Fruit fly (Drosophila melanogaster): ENCODE results near the gene CG2961.

DNA sequence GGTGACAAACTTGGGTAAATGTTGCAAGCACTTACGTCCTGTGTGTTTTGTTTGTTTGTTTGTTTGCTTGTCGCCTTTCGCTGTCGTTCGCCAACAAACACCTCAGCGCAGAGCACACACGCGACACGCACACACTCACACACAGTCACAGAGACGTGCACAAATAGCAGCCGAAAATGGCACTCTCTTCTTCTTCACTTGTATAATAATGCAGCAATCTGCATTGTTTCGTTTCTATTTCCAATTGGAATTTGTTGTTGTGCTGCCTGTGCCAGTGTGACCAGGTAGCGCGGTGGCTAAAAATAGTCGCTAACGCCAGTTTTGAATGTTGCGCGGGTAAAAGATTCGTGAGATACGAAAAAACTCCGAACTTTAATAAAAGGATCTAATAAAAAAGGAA lies 20.8 kb downstream of the CG2961 start, which contains the start of gene Ypel:
- TF ChIP-seq ttk (optimal IDR thresholded peaks at IDR 0.05) (no peak), psq (optimal IDR thresholded peaks at IDR 0.05) (no peak), insv (optimal IDR thresholded peaks at IDR 0.05) (no peak), h (optimal IDR thresholded peaks at IDR 0.05) (no peak), Myc (optimal IDR thresholded peaks at IDR 0.05) (no peak), Sin3A (optimal IDR thresholded peaks at IDR 0.05) (no peak)

Measured in Kc167 (cell line).